Worm (Caenorhabditis elegans) whole organism, L1 larva: ENCODE data around the gene cutl-5.
A peak's percentile ranks its signal among the peaks of the same experiment; 100 is the strongest.

Experiments
- C04F5.9 ChIP-seq: sonication (generic microtip); optimal IDR thresholded peaks from 2 replicates; lab custom pipeline; 2016; ENCODE audit warnings: missing genetic modification characterization, missing compliant biosample characterization
- C34B4.2 ChIP-seq: sonication (generic microtip); optimal IDR thresholded peaks from 2 replicates; lab custom pipeline; 2017; ENCODE audit warnings: mild to moderate bottlenecking, missing genetic modification characterization, missing compliant biosample characterization
- F16B12.6 ChIP-seq: fragments of 150-350 bp; optimal IDR thresholded peaks from 2 replicates; lab custom pipeline; 2014; ENCODE audit warnings: missing biosample characterization, missing genetic modification characterization
- alr-1 ChIP-seq: fragments of 200-800 bp; sonication (Bioruptor generic); optimal IDR thresholded peaks from 2 replicates; lab custom pipeline; 2018; ENCODE audit warnings: borderline replicate concordance, mild to moderate bottlenecking, missing genetic modification characterization, missing compliant biosample characterization
- aly-2 ChIP-seq: fragments of 150-350 bp; optimal IDR thresholded peaks from 2 replicates; lab custom pipeline; 2014; ENCODE audit warnings: missing biosample characterization, missing genetic modification characterization
- ama-1 ChIP-seq: fragments of 150-350 bp; optimal IDR thresholded peaks from 2 replicates; lab custom pipeline; 2014
- ceh-63 ChIP-seq: fragments of 200-800 bp; sonication (Bioruptor generic); optimal IDR thresholded peaks from 2 replicates; lab custom pipeline; 2018; ENCODE audit warnings: mild to moderate bottlenecking, missing genetic modification characterization, missing compliant biosample characterization
- ceh-82 ChIP-seq, 3 experiments: fragments of 150-350 bp in 1 of 3; sonication (generic microtip) in 2 of 3; optimal IDR thresholded peaks; 2 replicates each; lab custom pipeline; 2014 to 2017; ENCODE audit warnings: missing biosample characterization in 3 of 3, missing genetic modification characterization in 3 of 3
- ceh-88 ChIP-seq: fragments of 200-800 bp; sonication (Bioruptor generic); IDR thresholded peaks from 2 replicates; pipeline ENCODE4 v1.3.6; 2022; ENCODE audit warnings: missing genetic modification characterization, missing compliant biosample characterization
- ceh-90 ChIP-seq: sonication (generic microtip); optimal IDR thresholded peaks from 2 replicates; lab custom pipeline; 2016; ENCODE audit warnings: missing genetic modification characterization, missing compliant biosample characterization
- ces-1 ChIP-seq: fragments of 150-350 bp; optimal IDR thresholded peaks from 2 replicates; lab custom pipeline; 2014; ENCODE audit warnings: missing biosample characterization, missing genetic modification reagents, missing genetic modification characterization
- dsc-1 ChIP-seq: sonication (generic microtip); optimal IDR thresholded peaks from 2 replicates; lab custom pipeline; 2016; ENCODE audit warnings: mild to moderate bottlenecking, missing genetic modification characterization, missing compliant biosample characterization
- efl-1 ChIP-seq, 4 experiments: fragments of 150-350 bp; optimal IDR thresholded peaks in 3 of 4; peaks in 1 of 4; 1 replicate in 1 of 4; 2 replicates in 3 of 4; lab custom pipeline; 2014; ENCODE audit warnings: missing biosample characterization in 2 of 4, missing genetic modification characterization in 2 of 4, missing genetic modification reagents in 2 of 4
- efl-3 ChIP-seq: fragments of 200-800 bp; sonication (Bioruptor generic); optimal IDR thresholded peaks from 2 replicates; lab custom pipeline; 2018; ENCODE audit warnings: mild to moderate bottlenecking, missing genetic modification characterization, missing compliant biosample characterization
- egl-27 ChIP-seq, 2 experiments: fragments of 150-350 bp in 1 of 2; sonication (generic microtip); optimal IDR thresholded peaks; 3 replicates each; lab custom pipeline; 2017 to 2018; ENCODE audit warnings: missing biosample characterization in 2 of 2, missing genetic modification characterization in 2 of 2, missing genetic modification reagents in 2 of 2
- elt-3 ChIP-seq, 6 experiments: fragments of 150-350 bp in 1 of 6; sonication (generic microtip); optimal IDR thresholded peaks; 2 replicates each; lab custom pipeline; 2017 to 2018; ENCODE audit warnings: missing biosample characterization in 6 of 6, missing genetic modification characterization in 6 of 6, inconsistent platforms in 1 of 6
- fkh-10 ChIP-seq: sonication (generic microtip); optimal IDR thresholded peaks from 2 replicates; lab custom pipeline; 2017; ENCODE audit warnings: missing biosample characterization, missing genetic modification reagents, missing genetic modification characterization
- fkh-8 ChIP-seq: sonication (generic microtip); optimal IDR thresholded peaks from 2 replicates; lab custom pipeline; 2016; ENCODE audit warnings: mild to moderate bottlenecking, missing genetic modification characterization, missing compliant biosample characterization
- hpl-2 ChIP-seq: fragments of 150-350 bp; optimal IDR thresholded peaks from 2 replicates; lab custom pipeline; 2014; ENCODE audit warnings: missing biosample characterization, missing genetic modification reagents, missing genetic modification characterization
- isw-1 ChIP-seq: fragments of 200-800 bp; sonication (Bioruptor generic); IDR thresholded peaks from 2 replicates; pipeline ENCODE4 v1.3.6; 2022; ENCODE audit warnings: missing genetic modification characterization, missing compliant biosample characterization
- jun-1 ChIP-seq: fragments of 150-350 bp; optimal IDR thresholded peaks from 2 replicates; lab custom pipeline; 2014; ENCODE audit warnings: missing biosample characterization, missing genetic modification reagents, missing genetic modification characterization
- lin-13 ChIP-seq: fragments of 150-350 bp; optimal IDR thresholded peaks from 2 replicates; lab custom pipeline; 2014; ENCODE audit warnings: missing biosample characterization, missing genetic modification reagents, missing genetic modification characterization
- lin-14 ChIP-seq: fragments of 200-800 bp; sonication (Bioruptor generic); optimal IDR thresholded peaks from 2 replicates; lab custom pipeline; 2018; ENCODE audit warnings: mild to moderate bottlenecking, missing genetic modification characterization, moderate library complexity, missing compliant biosample characterization
- lin-15B ChIP-seq: fragments of 150-350 bp; sonication (generic microtip); optimal IDR thresholded peaks from 3 replicates; lab custom pipeline; 2014; ENCODE audit warnings: missing biosample characterization, missing genetic modification characterization
- lin-35 ChIP-seq, 2 experiments: fragments of 150-350 bp; optimal IDR thresholded peaks; 2 replicates each; lab custom pipeline; 2014; ENCODE audit warnings: missing biosample characterization in 2 of 2, missing genetic modification characterization in 2 of 2, missing genetic modification reagents in 2 of 2
- lsy-2 ChIP-seq, 2 experiments: fragments of 150-350 bp; optimal IDR thresholded peaks; 2 replicates each; lab custom pipeline; 2014; ENCODE audit warnings: missing biosample characterization in 2 of 2, missing genetic modification characterization in 2 of 2
- mab-9 ChIP-seq: fragments of 200-800 bp; sonication (Bioruptor generic); IDR thresholded peaks from 2 replicates; pipeline ENCODE4 v1.3.6; 2022; ENCODE audit warnings: missing genetic modification reagents, missing genetic modification characterization, missing compliant biosample characterization
- mep-1 ChIP-seq: fragments of 150-350 bp; optimal IDR thresholded peaks from 2 replicates; lab custom pipeline; 2014; ENCODE audit warnings: missing biosample characterization, missing genetic modification characterization
- nhr-19 ChIP-seq: fragments of 200-800 bp; sonication (Bioruptor generic); conservative IDR thresholded peaks from 2 replicates; pipeline ENCODE4 v1.3.6; 2022; ENCODE audit warnings: missing genetic modification characterization, missing compliant biosample characterization
- nhr-20 ChIP-seq: sonication (generic microtip); optimal IDR thresholded peaks from 2 replicates; lab custom pipeline; 2016; ENCODE audit warnings: mild to moderate bottlenecking, missing genetic modification characterization, missing compliant biosample characterization
- nhr-28 ChIP-seq: fragments of 150-350 bp; optimal IDR thresholded peaks from 2 replicates; lab custom pipeline; 2014; ENCODE audit warnings: missing biosample characterization, missing genetic modification characterization
- nhr-47 ChIP-seq: sonication (generic microtip); optimal IDR thresholded peaks from 2 replicates; lab custom pipeline; 2016; ENCODE audit warnings: mild to moderate bottlenecking, missing genetic modification characterization, moderate library complexity, missing compliant biosample characterization
- nhr-71 ChIP-seq: sonication (generic microtip); optimal IDR thresholded peaks from 2 replicates; lab custom pipeline; 2016; ENCODE audit warnings: mild to moderate bottlenecking, missing genetic modification characterization, moderate library complexity, missing compliant biosample characterization
- nhr-76 ChIP-seq: sonication (generic microtip); optimal IDR thresholded peaks from 2 replicates; lab custom pipeline; 2017; ENCODE audit warnings: missing biosample characterization, missing genetic modification characterization
- nhr-77 ChIP-seq: fragments of 150-350 bp; optimal IDR thresholded peaks from 2 replicates; lab custom pipeline; 2014; ENCODE audit warnings: missing biosample characterization, missing genetic modification characterization
- nhr-90 ChIP-seq: sonication (generic microtip); optimal IDR thresholded peaks from 2 replicates; lab custom pipeline; 2016; ENCODE audit warnings: mild to moderate bottlenecking, missing genetic modification characterization, missing compliant biosample characterization; ENCODE audit not compliant: poor library complexity
- pag-3 ChIP-seq: sonication (generic microtip); optimal IDR thresholded peaks from 2 replicates; lab custom pipeline; 2017; ENCODE audit warnings: missing genetic modification characterization, mild to moderate bottlenecking, missing compliant biosample characterization, antibody characterized with exemption, borderline replicate concordance; ENCODE audit not compliant: insufficient read depth
- pax-3 ChIP-seq: fragments of 200-800 bp; sonication (Bioruptor generic); optimal IDR thresholded peaks from 2 replicates; lab custom pipeline; 2018; ENCODE audit warnings: mild to moderate bottlenecking, missing genetic modification characterization, moderate library complexity, missing compliant biosample characterization
- pqm-1 ChIP-seq: sonication (generic microtip); optimal IDR thresholded peaks from 3 replicates; lab custom pipeline; 2017; ENCODE audit warnings: missing biosample characterization, missing genetic modification characterization
- sox-4 ChIP-seq: sonication (generic microtip); optimal IDR thresholded peaks from 2 replicates; lab custom pipeline; 2016; ENCODE audit warnings: missing genetic modification characterization, missing compliant biosample characterization
- sptf-1 ChIP-seq: fragments of 150-350 bp; optimal IDR thresholded peaks from 2 replicates; lab custom pipeline; 2014; ENCODE audit warnings: missing biosample characterization, missing genetic modification characterization
- sup-37 ChIP-seq: fragments of 200-800 bp; sonication (Bioruptor generic); optimal IDR thresholded peaks from 2 replicates; lab custom pipeline; 2018; ENCODE audit warnings: mild to moderate bottlenecking, missing genetic modification characterization, missing compliant biosample characterization
- swsn-7 ChIP-seq: sonication (generic microtip); optimal IDR thresholded peaks from 2 replicates; lab custom pipeline; 2016; ENCODE audit warnings: missing genetic modification characterization, missing compliant biosample characterization
- tlp-1 ChIP-seq: fragments of 150-350 bp; optimal IDR thresholded peaks from 2 replicates; lab custom pipeline; 2014; ENCODE audit warnings: missing biosample characterization, missing genetic modification characterization
- unc-130 ChIP-seq: fragments of 150-350 bp; optimal IDR thresholded peaks from 2 replicates; lab custom pipeline; 2017; ENCODE audit warnings: missing biosample characterization, missing genetic modification characterization, inconsistent platforms
- unc-86 ChIP-seq: sonication (generic microtip); optimal IDR thresholded peaks from 2 replicates; lab custom pipeline; 2016; ENCODE audit warnings: missing genetic modification characterization, missing compliant biosample characterization
- vab-15 ChIP-seq: sonication (generic microtip); optimal IDR thresholded peaks from 2 replicates; lab custom pipeline; 2017; ENCODE audit warnings: missing genotype, mild to moderate bottlenecking, missing genetic modification characterization, missing compliant biosample characterization
- xbp-1 ChIP-seq: sonication (generic microtip); optimal IDR thresholded peaks from 2 replicates; lab custom pipeline; 2016; ENCODE audit warnings: missing genetic modification characterization, missing compliant biosample characterization
- ztf-11 ChIP-seq, 2 experiments: sonication (generic microtip); optimal IDR thresholded peaks; 2 replicates each; lab custom pipeline; 2016 to 2017; ENCODE audit warnings: missing genetic modification characterization in 2 of 2, missing biosample characterization in 1 of 2, missing compliant biosample characterization in 1 of 2
- ztf-4 ChIP-seq: fragments of 150-350 bp; optimal IDR thresholded peaks from 2 replicates; lab custom pipeline; 2014; ENCODE audit warnings: missing biosample characterization, missing genetic modification characterization

The cutl-5 gene

DNA sequence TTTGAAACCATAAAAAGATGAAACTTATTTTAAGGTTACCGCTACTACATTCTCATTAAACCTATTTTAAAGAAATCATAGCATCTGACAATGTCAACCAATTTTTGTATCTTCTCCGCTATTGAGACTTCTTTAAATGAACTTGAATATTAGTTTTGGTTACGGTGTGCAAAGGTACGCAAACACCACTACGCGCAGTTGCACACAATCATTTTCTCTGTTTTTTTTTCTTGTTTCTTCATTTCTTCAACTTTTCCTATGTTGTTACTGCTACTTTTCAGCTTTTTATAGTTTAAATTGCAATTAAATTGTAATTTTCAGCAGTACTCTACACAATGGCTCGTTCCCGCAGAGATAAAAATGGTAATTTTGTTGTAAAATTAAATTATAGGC lies 4.1 kb downstream of the cutl-5 start, which contains the start of gene F10E7.5 (continued):
- peak; percentile 19 for TF ChIP-seq dsc-1 (tag; lab: Kevin White, UChicago)
- TF ChIP-seq, all 84 proteins: peak for 28

DNA sequence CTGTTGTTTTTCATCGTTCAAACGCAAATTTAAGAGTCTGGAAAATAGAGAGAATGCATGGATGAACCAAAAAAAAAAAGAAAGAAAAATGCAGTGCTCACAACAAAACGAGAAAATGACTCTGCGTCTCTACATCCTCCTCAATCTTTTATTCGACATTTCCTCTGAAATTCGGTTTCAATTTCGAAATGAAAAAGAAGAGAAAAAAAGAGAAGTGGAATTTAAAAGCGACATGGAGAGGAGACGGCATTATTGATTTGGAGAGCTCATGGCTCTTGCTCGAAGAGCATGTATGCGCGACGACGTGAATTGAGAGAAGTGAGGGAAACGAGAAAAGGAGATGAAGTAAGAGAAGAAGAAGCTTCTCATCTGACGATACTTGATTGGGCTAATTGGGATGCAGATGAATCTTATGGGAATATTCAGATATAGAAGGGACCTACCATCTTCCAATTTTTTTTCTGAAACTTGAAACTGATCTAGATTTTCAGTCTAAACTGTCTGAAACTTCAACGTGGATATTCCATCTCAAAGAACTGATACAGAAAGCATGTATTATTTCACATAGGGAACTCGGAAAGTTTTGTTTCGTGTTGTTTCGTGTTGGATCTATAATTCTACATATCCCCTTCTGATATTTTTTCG lies 4.6 kb downstream of the cutl-5 start:
- TF ChIP-seq jun-1 (tag; lab: Kevin White, UChicago), result no peak
- no peak for TF ChIP-seq alr-1 (tag; lab: Kevin White, UChicago)
- no peak for TF ChIP-seq vab-15
- peak in 1 of 2 experiments; percentile 56 for TF ChIP-seq lsy-2 (tag; optimal IDR thresholded peaks at IDR 0.05; lab: Kevin White, UChicago)
- no peak for TF ChIP-seq aly-2 (tag; lab: Kevin White, UChicago)
- TF ChIP-seq xbp-1 (tag; lab: Kevin White, UChicago), result no peak
- no peak for TF ChIP-seq unc-86
- no peak for TF ChIP-seq nhr-47 (tag; lab: Kevin White, UChicago)
- peak in 2 of 3 experiments; percentile 20 to 44 for TF ChIP-seq ceh-82 (tag; optimal IDR thresholded peaks at IDR 0.05; lab: Kevin White, UChicago)
- TF ChIP-seq ces-1, result no peak
- TF ChIP-seq pag-3 (tag; lab: Kevin White, UChicago), result no peak
- TF ChIP-seq efl-3 (GFP tag; lab: Kevin White, UChicago), result no peak
- TF ChIP-seq pqm-1 (tag; lab: Kevin White, UChicago), result no peak
- TF ChIP-seq egl-27 (tag; optimal IDR thresholded peaks at IDR 0.05; lab: Kevin White, UChicago), result no peak
- TF ChIP-seq ceh-88 (GFP tag; lab: Robert Waterston, UW), result no peak
- TF ChIP-seq C34B4.2 (tag; lab: Kevin White, UChicago), result no peak
- TF ChIP-seq C04F5.9, result no peak
- TF ChIP-seq fkh-10, result peak; percentile 71
- no peak for TF ChIP-seq unc-130 (tag; lab: Kevin White, UChicago)
- TF ChIP-seq nhr-76, result no peak
- no peak for TF ChIP-seq nhr-20 (tag; lab: Kevin White, UChicago)
- peak; percentile 13 for TF ChIP-seq F16B12.6 (tag; lab: Kevin White, UChicago)
- TF ChIP-seq lin-15B (tag; lab: Kevin White, UChicago), result no peak
- TF ChIP-seq mab-9, result no peak
- TF ChIP-seq pax-3 (tag; lab: Kevin White, UChicago), result no peak
- no peak for TF ChIP-seq sup-37
- TF ChIP-seq isw-1 (GFP tag; lab: Robert Waterston, UW), result peak; percentile 18; the same call in 1 of the 2 replicates
- TF ChIP-seq ztf-11 (tag; optimal IDR thresholded peaks at IDR 0.05; lab: Kevin White, UChicago), result no peak
- no peak for TF ChIP-seq mep-1
- TF ChIP-seq sox-4 (tag; lab: Kevin White, UChicago), result no peak
- peak; percentile 34 for TF ChIP-seq fkh-8
- no peak for TF ChIP-seq lin-13
- no peak for TF ChIP-seq tlp-1
- no peak for TF ChIP-seq nhr-28
- TF ChIP-seq lin-14 (GFP tag; lab: Kevin White, UChicago), result peak; percentile 67
- TF ChIP-seq ceh-63 (GFP tag; lab: Kevin White, UChicago), result no peak
- no peak for TF ChIP-seq hpl-2 (GFP tag; lab: Kevin White, UChicago)
- no peak for TF ChIP-seq swsn-7 (tag; lab: Kevin White, UChicago)
- no peak for TF ChIP-seq ztf-4 (tag; lab: Kevin White, UChicago)
- TF ChIP-seq nhr-90 (tag; lab: Kevin White, UChicago), result no peak
- TF ChIP-seq efl-1 (optimal IDR thresholded peaks at IDR 0.05; lab: Kevin White, UChicago), result peak in 1 of 2 experiments; percentile 5
- no peak for TF ChIP-seq efl-1 (GFP tag; optimal IDR thresholded peaks at IDR 0.05 in 1 of 2; lab: Kevin White, UChicago)
- TF ChIP-seq lin-35 (GFP tag; optimal IDR thresholded peaks at IDR 0.05; lab: Kevin White, UChicago), result no peak
- TF ChIP-seq elt-3 (tag; optimal IDR thresholded peaks at IDR 0.05; lab: Kevin White, UChicago), result no peak
- TF ChIP-seq sptf-1 (tag; lab: Kevin White, UChicago), result no peak
- TF ChIP-seq nhr-77 (tag; lab: Kevin White, UChicago), result no peak
- no peak for TF ChIP-seq ama-1
- TF ChIP-seq ceh-90, result no peak
- TF ChIP-seq nhr-71 (tag; lab: Kevin White, UChicago), result peak; percentile 12
- TF ChIP-seq nhr-19 (GFP tag; lab: Robert Waterston, UW), result no peak
